Worm (Caenorhabditis elegans) whole organism, dauer: Measurements from ENCODE around the gene Y62H9A.7.

ENCODE experiments used
- unc-62 ChIP-seq: sonication (generic microtip); optimal IDR thresholded peaks from 2 replicates; lab custom pipeline; 2017; ENCODE audit warnings: missing biosample characterization, missing genetic modification reagents, missing genetic modification characterization

The Y62H9A.7 gene

ce11 chrX:11852494-11852893 lies 33.0 kb downstream of the Y62H9A.7 start, which contains the start of gene xtr-1:
Gene xtr-1 (plus strand): TSS chrX:11852794.
- no peak for TF ChIP-seq unc-62 (GFP tag; lab: Kevin White, UChicago)

DNA sequence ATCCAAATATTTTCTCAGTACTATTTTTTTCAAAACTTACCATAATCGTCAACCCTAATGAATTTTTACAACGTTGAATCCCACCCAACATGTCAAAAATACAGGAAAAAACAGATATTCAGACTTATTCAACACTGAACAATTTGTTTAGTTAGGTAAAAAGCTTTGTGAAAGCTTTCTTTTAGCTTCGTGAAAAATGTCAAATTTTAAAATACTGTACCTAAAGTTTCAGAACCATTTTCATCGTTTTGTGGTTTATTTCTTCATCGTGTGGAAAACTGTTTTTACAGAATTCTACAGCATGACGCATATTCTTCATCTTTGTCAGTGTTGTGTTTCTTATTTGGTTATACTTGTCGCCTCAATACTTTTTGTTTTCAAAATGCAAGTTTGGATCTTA lies 34.9 kb downstream of the Y62H9A.7 start, which contains the start of gene F54F7.14:
Gene F54F7.14, plus strand, starts transcription at position 301 of the 400 bp plus-strand sequence.
- no peak for TF ChIP-seq unc-62 (GFP tag; lab: Kevin White, UChicago)

DNA sequence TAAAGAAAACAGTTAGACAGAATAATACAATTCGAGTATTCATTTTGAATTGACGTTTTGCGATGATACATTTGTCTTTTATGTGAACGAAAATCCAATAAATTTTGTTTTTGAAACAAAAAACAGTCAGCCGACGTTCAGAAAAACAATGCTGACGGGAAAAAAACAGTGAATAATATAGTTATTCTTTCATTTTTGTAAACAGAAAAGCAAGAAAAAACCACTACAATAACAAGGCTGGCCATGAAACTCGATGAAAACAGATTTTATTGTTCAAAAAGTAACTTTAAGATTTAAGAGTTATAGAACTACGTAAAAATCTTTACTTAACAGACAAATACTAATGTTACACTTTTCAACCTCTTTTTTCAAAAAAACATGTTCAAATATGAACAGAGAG lies 35.4 kb downstream of the Y62H9A.7 start, which contains the start of gene F54F7.3:
Gene F54F7.3, minus strand, starts transcription at position 101 of the 400 bp plus-strand sequence.
- no peak for TF ChIP-seq unc-62 (GFP tag; lab: Kevin White, UChicago)

DNA sequence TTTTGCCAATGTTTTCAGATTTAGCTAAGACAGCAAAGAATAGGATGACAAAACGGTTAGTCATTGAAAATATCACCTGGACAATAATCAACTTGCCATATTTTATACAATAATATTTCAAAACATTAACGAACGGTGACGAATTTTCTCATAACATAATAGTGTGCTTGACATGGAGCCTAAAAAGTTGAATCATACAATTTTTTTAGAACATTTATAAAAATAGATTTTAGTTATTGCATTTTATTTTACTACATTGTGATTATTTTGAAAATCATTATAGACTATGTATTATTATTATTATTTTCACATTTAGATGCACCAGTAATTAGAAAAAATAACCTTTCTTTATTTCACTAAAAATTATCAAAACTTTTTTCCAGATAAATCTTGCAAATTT lies 36.9 kb downstream of the Y62H9A.7 start, which contains the start of gene F54F7.9:
Gene F54F7.9, minus strand, starts transcription at position 101 of the 400 bp plus-strand sequence.
- no peak for TF ChIP-seq unc-62 (GFP tag; lab: Kevin White, UChicago)

DNA sequence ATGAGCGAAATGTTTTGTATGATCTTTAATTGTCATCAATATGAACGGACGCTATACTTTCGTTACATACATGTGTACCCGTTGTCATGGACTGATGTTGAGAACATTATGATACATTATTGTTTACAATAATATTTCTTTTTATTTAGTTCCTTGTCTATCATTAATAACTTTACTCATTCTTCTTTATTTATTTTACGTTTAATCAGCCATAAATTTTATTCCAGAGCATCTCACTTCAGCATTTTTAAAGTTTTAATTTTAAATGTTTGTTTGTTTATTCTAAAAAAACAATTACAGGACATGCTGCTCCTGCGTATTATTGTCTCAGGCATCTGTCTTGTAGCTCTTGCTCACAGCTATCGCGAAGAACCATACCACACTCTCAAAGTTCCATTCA lies 42.1 kb downstream of the Y62H9A.7 start, which contains the start of gene F54F7.2:
Gene F54F7.2, plus strand, starts transcription at position 301 of the 400 bp plus-strand sequence.
- TF ChIP-seq unc-62 (GFP tag; lab: Kevin White, UChicago), result no peak

- TF ChIP-seq unc-62 (GFP tag; lab: Kevin White, UChicago), result no peak
These were observed 48.1 kb downstream of the Y62H9A.7 start, which contains the start of gene taf-7.1 for ce11 chrX:11837378-11837777. Gene taf-7.1 (minus strand): TSS chrX:11837478.
